Fruit fly (Drosophila melanogaster): ENCODE measurements around the gene CG8036.

Gene CG8036

dm6 chr3R:8650741-8651140 lies 16.9 kb upstream of the CG8036 start, which contains the start of the genes Mkk4 and SLIRP2 (continued):
- TF ChIP-seq crp (GFP tag; optimal IDR thresholded peaks at IDR 0.05), result peak in 1 of 2 experiments; percentile 75
- TF ChIP-seq dimm (GFP tag; IDR thresholded peaks at IDR 0.05), result peak; percentile 97
- peak; percentile 95 for TF ChIP-seq D19B (GFP tag; optimal IDR thresholded peaks at IDR 0.05)
- TF ChIP-seq ro (GFP tag; IDR thresholded peaks at IDR 0.05), result peak; percentile 97
- peak; percentile 99 for TF ChIP-seq Fer3 (tag; optimal IDR thresholded peaks at IDR 0.05)
- no peak for TF ChIP-seq CG1832 (GFP tag; optimal IDR thresholded peaks at IDR 0.05)
- peak; percentile 78 for TF ChIP-seq Dip2 (GFP tag; IDR thresholded peaks at IDR 0.05)
- peak; percentile 99 for TF ChIP-seq Awh (GFP tag; IDR thresholded peaks at IDR 0.05)
- peak; percentile 96 for TF ChIP-seq psq (GFP tag; optimal IDR thresholded peaks at IDR 0.05)
- peak; percentile 98 for TF ChIP-seq sim (GFP tag; IDR thresholded peaks at IDR 0.05)
- peak; percentile 77 for TF ChIP-seq nerfin-2 (GFP tag; IDR thresholded peaks at IDR 0.05; ENCODE audit: partially characterized antibody)
- TF ChIP-seq Dad (GFP tag; optimal IDR thresholded peaks at IDR 0.05), result peak; percentile 99
- no peak for TF ChIP-seq sc (optimal IDR thresholded peaks at IDR 0.05)
- peak; percentile 98 for TF ChIP-seq sc (GFP tag; optimal IDR thresholded peaks at IDR 0.05)
- peak; percentile 91 for TF ChIP-seq Jarid2 (GFP tag; optimal IDR thresholded peaks at IDR 0.05)
- TF ChIP-seq zfh1 (GFP tag; IDR thresholded peaks at IDR 0.05), result peak; percentile 99
- TF ChIP-seq CG12942 (GFP tag; optimal IDR thresholded peaks at IDR 0.05), result peak; percentile 98
- TF ChIP-seq knrl (GFP tag; IDR thresholded peaks at IDR 0.05; ENCODE audit: partially characterized antibody), result peak; percentile 90
- TF ChIP-seq ranshi (GFP tag; IDR thresholded peaks at IDR 0.05), result peak; percentile 99
- TF ChIP-seq CG34376 (GFP tag; optimal IDR thresholded peaks at IDR 0.05), result peak; percentile 98
- TF ChIP-seq CG3726 (GFP tag; IDR thresholded peaks at IDR 0.05), result peak; percentile 98
- peak; percentile 80 for TF ChIP-seq inv (GFP tag; IDR thresholded peaks at IDR 0.05; ENCODE audit: partially characterized antibody)
- TF ChIP-seq Dref (GFP tag; IDR thresholded peaks at IDR 0.05), result peak; percentile 87
- peak; percentile 89 for TF ChIP-seq Dll (GFP tag; IDR thresholded peaks at IDR 0.05; ENCODE audit: partially characterized antibody)
- TF ChIP-seq CG7372 (GFP tag; IDR thresholded peaks at IDR 0.05), result peak; percentile 99
- peak; percentile 98 for TF ChIP-seq CG17385 (GFP tag; optimal IDR thresholded peaks at IDR 0.05)
- TF ChIP-seq CG11398 (GFP tag; optimal IDR thresholded peaks at IDR 0.05), result peak; percentile 98
- TF ChIP-seq her (GFP tag; optimal IDR thresholded peaks at IDR 0.05), result peak; percentile 96
- peak; percentile 99 for TF ChIP-seq oc (tag; optimal IDR thresholded peaks at IDR 0.05)
- peak; percentile 66; the same call in 2 of the 3 replicates for TF ChIP-seq zen2 (GFP tag; IDR thresholded peaks at IDR 0.05; ENCODE audit: partially characterized antibody)
- TF ChIP-seq fd64A (GFP tag; optimal IDR thresholded peaks at IDR 0.05), result peak; percentile 92
- peak; percentile 73 for TF ChIP-seq pros (GFP tag; optimal IDR thresholded peaks at IDR 0.05)
- TF ChIP-seq Meics (GFP tag; optimal IDR thresholded peaks at IDR 0.05), result peak; percentile 98
- peak; percentile 64 for TF ChIP-seq CG9797 (GFP tag; optimal IDR thresholded peaks at IDR 0.05)
- TF ChIP-seq CG17829 (tag; optimal IDR thresholded peaks at IDR 0.05), result peak; percentile 99
- peak; percentile 98 for TF ChIP-seq dm (GFP tag; optimal IDR thresholded peaks at IDR 0.05)
- peak; percentile 97 for TF ChIP-seq CG12071 (GFP tag; optimal IDR thresholded peaks at IDR 0.05)
- TF ChIP-seq crol (GFP tag; IDR thresholded peaks at IDR 0.05), result peak; percentile 81
- peak; percentile 98 for TF ChIP-seq Gsc (GFP tag; IDR thresholded peaks at IDR 0.05)
- TF ChIP-seq CG8281 (tag; optimal IDR thresholded peaks at IDR 0.05), result peak; percentile 93
- TF ChIP-seq CG10366 (GFP tag; IDR thresholded peaks at IDR 0.05), result peak; percentile 99
- TF ChIP-seq sr (GFP tag; IDR thresholded peaks at IDR 0.05), result peak; percentile 95
- TF ChIP-seq CG8089 (GFP tag; optimal IDR thresholded peaks at IDR 0.05), result peak; percentile 99
- no peak for TF ChIP-seq yki (optimal IDR thresholded peaks at IDR 0.05)
- peak; percentile 94 for TF ChIP-seq kah (GFP tag; optimal IDR thresholded peaks at IDR 0.05)
- TF ChIP-seq Usf (GFP tag; optimal IDR thresholded peaks at IDR 0.05), result peak; percentile 98
- TF ChIP-seq tup (GFP tag; optimal IDR thresholded peaks at IDR 0.05), result peak; percentile 98
- TF ChIP-seq CG14667 (GFP tag; IDR thresholded peaks at IDR 0.05), result peak; percentile 99
- TF ChIP-seq CG13894 (tag; optimal IDR thresholded peaks at IDR 0.05), result peak; percentile 98
- peak; percentile 98 for TF ChIP-seq BtbVII (GFP tag; optimal IDR thresholded peaks at IDR 0.05)
- peak; percentile 95 for TF ChIP-seq cwo (GFP tag; optimal IDR thresholded peaks at IDR 0.05)

All from whole organism, embryonic.